Fruit fly (Drosophila melanogaster) whole organism, embryonic: Measurements from ENCODE around the gene CG31675.

Experiments
- Adf1 ChIP-seq: fragments of 200-800 bp; sonication (Bioruptor generic); IDR thresholded peaks from 2 replicates; pipeline ENCODE4 v1.3.6; 2022; ENCODE audit warnings: missing biosample characterization, missing genetic modification characterization
- B-H2 ChIP-seq: fragments of 200-800 bp; sonication (Bioruptor generic); optimal IDR thresholded peaks from 2 replicates; lab custom pipeline; 2018; ENCODE audit warnings: missing biosample characterization, mild to moderate bottlenecking, missing genetic modification characterization
- BtbVII ChIP-seq: fragments of 200-800 bp; sonication (Bioruptor generic); optimal IDR thresholded peaks from 3 replicates; lab custom pipeline; 2017; ENCODE audit warnings: missing biosample characterization, mild to moderate bottlenecking, missing genetic modification characterization
- CG10462 ChIP-seq: fragments of 200-800 bp; sonication (Bioruptor generic); optimal IDR thresholded peaks from 2 replicates; lab custom pipeline; 2016; ENCODE audit warnings: missing biosample characterization, missing genetic modification characterization
- CG10979 ChIP-seq: fragments of 200-800 bp; sonication (Bioruptor generic); optimal IDR thresholded peaks from 2 replicates; lab custom pipeline; 2018; ENCODE audit warnings: missing biosample characterization, mild to moderate bottlenecking, missing genetic modification characterization, moderate library complexity
- CG11456 ChIP-seq: fragments of 200-800 bp; sonication (Bioruptor generic); IDR thresholded peaks from 3 replicates; pipeline ENCODE4 v1.3.6; 2022; ENCODE audit warnings: missing biosample characterization, missing genetic modification characterization
- CG12236 ChIP-seq: fragments of 200-800 bp; sonication (Bioruptor generic); optimal IDR thresholded peaks from 2 replicates; lab custom pipeline; 2016; ENCODE audit warnings: missing biosample characterization, missing genetic modification characterization
- CG1233 ChIP-seq: fragments of 200-800 bp; sonication (Bioruptor generic); optimal IDR thresholded peaks from 4 replicates; lab custom pipeline; 2018; ENCODE audit warnings: missing biosample characterization, mild to moderate bottlenecking, missing genetic modification characterization
- CG15011 ChIP-seq: fragments of 200-800 bp; sonication (Bioruptor generic); optimal IDR thresholded peaks from 3 replicates; lab custom pipeline; 2018; ENCODE audit warnings: missing biosample characterization, mild to moderate bottlenecking, missing genetic modification characterization
- CG17359 ChIP-seq: fragments of 200-800 bp; sonication (Bioruptor generic); optimal IDR thresholded peaks from 3 replicates; lab custom pipeline; 2018; ENCODE audit warnings: missing biosample characterization, mild to moderate bottlenecking, missing genetic modification characterization, moderate library complexity
- CG2875 ChIP-seq: fragments of 200-800 bp; sonication (Bioruptor generic); optimal IDR thresholded peaks from 2 replicates; lab custom pipeline; 2017; ENCODE audit warnings: missing biosample characterization, mild to moderate bottlenecking, missing genetic modification characterization, missing genetic modification reagents
- CG30020 ChIP-seq: fragments of 200-800 bp; optimal IDR thresholded peaks from 2 replicates; lab custom pipeline; 2019; ENCODE audit warnings: missing biosample characterization, mild to moderate bottlenecking, missing genetic modification characterization, moderate library complexity
- CG31365 ChIP-seq: fragments of 200-800 bp; sonication (Bioruptor generic); optimal IDR thresholded peaks from 2 replicates; lab custom pipeline; 2018; ENCODE audit warnings: missing biosample characterization, mild to moderate bottlenecking, missing genetic modification characterization
- CG31388 ChIP-seq: fragments of 200-800 bp; sonication (Bioruptor generic); optimal IDR thresholded peaks from 2 replicates; lab custom pipeline; 2016; ENCODE audit warnings: missing biosample characterization, missing genetic modification characterization
- CG32532 ChIP-seq: fragments of 200-800 bp; sonication (Bioruptor generic); IDR thresholded peaks from 2 replicates; pipeline ENCODE4 v1.3.6; 2022; ENCODE audit warnings: missing biosample characterization, missing genetic modification characterization
- CG5953 ChIP-seq: fragments of 200-800 bp; sonication (Bioruptor generic); IDR thresholded peaks from 2 replicates; pipeline ENCODE4 v1.3.6; 2022; ENCODE audit warnings: missing biosample characterization, missing genetic modification characterization
- CG6272 ChIP-seq: fragments of 200-800 bp; sonication (Bioruptor generic); IDR thresholded peaks from 2 replicates; pipeline ENCODE4 v1.3.6; 2022; ENCODE audit warnings: missing biosample characterization, missing genetic modification characterization
- CG6791 ChIP-seq: fragments of 200-800 bp; sonication (Bioruptor generic); IDR thresholded peaks from 3 replicates; pipeline ENCODE4 v1.3.6; 2022; ENCODE audit warnings: missing biosample characterization, missing genetic modification characterization; ENCODE audit not compliant: partially characterized antibody
- CG8388 ChIP-seq: fragments of 200-800 bp; sonication (Bioruptor generic); optimal IDR thresholded peaks from 2 replicates; lab custom pipeline; 2019; ENCODE audit warnings: missing biosample characterization, mild to moderate bottlenecking, missing genetic modification characterization, moderate library complexity
- CG9817 ChIP-seq: fragments of 200-800 bp; sonication (Bioruptor generic); optimal IDR thresholded peaks from 2 replicates; lab custom pipeline; 2018; ENCODE audit warnings: missing biosample characterization, mild to moderate bottlenecking, missing genetic modification characterization, moderate library complexity
- Doc2 ChIP-seq: fragments of 200-800 bp; sonication (Bioruptor generic); IDR thresholded peaks from 2 replicates; pipeline ENCODE4 v1.3.6; 2022; ENCODE audit warnings: missing biosample characterization, missing genetic modification characterization
- H2.0 ChIP-seq: fragments of 200-800 bp; sonication (Bioruptor generic); IDR thresholded peaks from 2 replicates; pipeline ENCODE4 v1.3.6; 2022; ENCODE audit warnings: missing biosample characterization, missing genetic modification characterization
- HHEX ChIP-seq: fragments of 200-800 bp; sonication (Bioruptor generic); optimal IDR thresholded peaks from 3 replicates; lab custom pipeline; 2017; ENCODE audit warnings: missing biosample characterization, mild to moderate bottlenecking, missing genetic modification characterization, missing genetic modification reagents
- HmgD ChIP-seq: fragments of 200-800 bp; sonication (Bioruptor generic); optimal IDR thresholded peaks from 3 replicates; lab custom pipeline; 2016; ENCODE audit warnings: missing biosample characterization, missing genetic modification characterization
- Hr51 ChIP-seq, 2 experiments: fragments of 200-800 bp; sonication (Bioruptor generic); optimal IDR thresholded peaks; 2 replicates in 1 of 2; 3 replicates in 1 of 2; lab custom pipeline; 2016 to 2018; ENCODE audit warnings: missing biosample characterization in 2 of 2, missing genetic modification characterization in 2 of 2, mild to moderate bottlenecking in 1 of 2, moderate library complexity in 1 of 2
- Neu2 ChIP-seq: fragments of 200-800 bp; sonication (Bioruptor generic); optimal IDR thresholded peaks from 3 replicates; lab custom pipeline; 2016; ENCODE audit warnings: missing biosample characterization, missing genetic modification characterization, borderline replicate concordance
- NfI ChIP-seq: fragments of 200-800 bp; sonication (Bioruptor generic); optimal IDR thresholded peaks from 3 replicates; lab custom pipeline; 2018; ENCODE audit warnings: missing biosample characterization, mild to moderate bottlenecking, missing genetic modification characterization, moderate library complexity
- Optix ChIP-seq: fragments of 200-800 bp; sonication (Bioruptor generic); IDR thresholded peaks from 3 replicates; pipeline ENCODE4 v1.3.6; 2022; ENCODE audit warnings: missing biosample characterization, missing genetic modification characterization
- Ssrp ChIP-seq: fragments of 200-800 bp; sonication (Bioruptor generic); optimal IDR thresholded peaks from 2 replicates; lab custom pipeline; 2018; ENCODE audit warnings: missing biosample characterization, mild to moderate bottlenecking, missing genetic modification characterization, moderate library complexity
- ara ChIP-seq: fragments of 200-800 bp; sonication (Bioruptor generic); IDR thresholded peaks from 2 replicates; pipeline ENCODE4 v1.3.6; 2022; ENCODE audit warnings: missing biosample characterization, missing genetic modification characterization
- crp ChIP-seq, 2 experiments: fragments of 200-800 bp; sonication (Bioruptor generic); optimal IDR thresholded peaks; 2 replicates in 1 of 2; 3 replicates in 1 of 2; lab custom pipeline; 2017; ENCODE audit warnings: missing biosample characterization in 2 of 2, missing genetic modification characterization in 2 of 2, mild to moderate bottlenecking in 1 of 2, moderate library complexity in 1 of 2
- cwo ChIP-seq: fragments of 200-800 bp; sonication (Bioruptor generic); optimal IDR thresholded peaks from 3 replicates; lab custom pipeline; 2017; ENCODE audit warnings: missing biosample characterization, missing genetic modification characterization, mild to moderate bottlenecking, moderate library complexity, missing genetic modification reagents
- da ChIP-seq: fragments of 200-800 bp; sonication (Bioruptor generic); optimal IDR thresholded peaks from 2 replicates; lab custom pipeline; 2016; ENCODE audit warnings: missing biosample characterization, missing genetic modification characterization
- ems ChIP-seq: fragments of 200-800 bp; sonication (Bioruptor generic); optimal IDR thresholded peaks from 3 replicates; lab custom pipeline; 2016; ENCODE audit warnings: missing biosample characterization, missing genetic modification characterization
- fd96Cb ChIP-seq: fragments of 200-800 bp; sonication (Bioruptor generic); optimal IDR thresholded peaks from 2 replicates; lab custom pipeline; 2018; ENCODE audit warnings: missing biosample characterization, mild to moderate bottlenecking, missing genetic modification characterization, moderate library complexity
- gro ChIP-seq: fragments of 200-800 bp; sonication (Bioruptor generic); optimal IDR thresholded peaks from 2 replicates; lab custom pipeline; 2016; ENCODE audit warnings: missing biosample characterization, missing genetic modification characterization
- gsb-n ChIP-seq: fragments of 200-800 bp; sonication (Bioruptor generic); optimal IDR thresholded peaks from 3 replicates; lab custom pipeline; 2018; ENCODE audit warnings: missing biosample characterization, mild to moderate bottlenecking, missing genetic modification characterization
- knrl ChIP-seq: fragments of 200-800 bp; sonication (Bioruptor generic); IDR thresholded peaks from 3 replicates; pipeline ENCODE4 v1.3.6; 2022; ENCODE audit warnings: missing biosample characterization, missing genetic modification characterization; ENCODE audit not compliant: partially characterized antibody
- nmo ChIP-seq: fragments of 200-800 bp; sonication (Bioruptor generic); optimal IDR thresholded peaks from 2 replicates; lab custom pipeline; 2018; ENCODE audit warnings: missing biosample characterization, mild to moderate bottlenecking, missing genetic modification characterization, moderate library complexity
- phol ChIP-seq: fragments of 200-800 bp; sonication (Bioruptor generic); optimal IDR thresholded peaks from 3 replicates; lab custom pipeline; 2018; ENCODE audit warnings: missing biosample characterization, mild to moderate bottlenecking, missing genetic modification characterization, moderate library complexity
- slp2 ChIP-seq: fragments of 200-800 bp; sonication (Bioruptor generic); optimal IDR thresholded peaks from 2 replicates; lab custom pipeline; 2016; ENCODE audit warnings: missing biosample characterization, missing genetic modification characterization
- sna ChIP-seq: fragments of 200-800 bp; sonication (Bioruptor generic); IDR thresholded peaks from 2 replicates; pipeline ENCODE4 v1.3.6; 2022; ENCODE audit warnings: missing biosample characterization, missing genetic modification characterization; ENCODE audit not compliant: partially characterized antibody
- tgo ChIP-seq: fragments of 200-800 bp; sonication (Bioruptor generic); IDR thresholded peaks from 3 replicates; pipeline ENCODE4 v1.3.6; 2022; ENCODE audit warnings: missing biosample characterization, missing genetic modification characterization
- tx ChIP-seq: fragments of 200-800 bp; sonication (Bioruptor generic); optimal IDR thresholded peaks from 2 replicates; lab custom pipeline; 2016; ENCODE audit warnings: missing biosample characterization, missing genetic modification characterization
- wdn ChIP-seq: fragments of 200-800 bp; sonication (Bioruptor generic); IDR thresholded peaks from 2 replicates; pipeline ENCODE4 v1.3.6; 2022; ENCODE audit warnings: missing biosample characterization, missing genetic modification characterization
- zen ChIP-seq: fragments of 200-800 bp; sonication (Bioruptor generic); optimal IDR thresholded peaks from 3 replicates; lab custom pipeline; 2018; ENCODE audit warnings: missing biosample characterization, mild to moderate bottlenecking, missing genetic modification characterization, moderate library complexity
- zfh1 ChIP-seq: fragments of 200-800 bp; sonication (Bioruptor generic); IDR thresholded peaks from 3 replicates; pipeline ENCODE4 v1.3.6; 2022; ENCODE audit warnings: missing biosample characterization, missing genetic modification characterization

The CG31675 gene

DNA sequence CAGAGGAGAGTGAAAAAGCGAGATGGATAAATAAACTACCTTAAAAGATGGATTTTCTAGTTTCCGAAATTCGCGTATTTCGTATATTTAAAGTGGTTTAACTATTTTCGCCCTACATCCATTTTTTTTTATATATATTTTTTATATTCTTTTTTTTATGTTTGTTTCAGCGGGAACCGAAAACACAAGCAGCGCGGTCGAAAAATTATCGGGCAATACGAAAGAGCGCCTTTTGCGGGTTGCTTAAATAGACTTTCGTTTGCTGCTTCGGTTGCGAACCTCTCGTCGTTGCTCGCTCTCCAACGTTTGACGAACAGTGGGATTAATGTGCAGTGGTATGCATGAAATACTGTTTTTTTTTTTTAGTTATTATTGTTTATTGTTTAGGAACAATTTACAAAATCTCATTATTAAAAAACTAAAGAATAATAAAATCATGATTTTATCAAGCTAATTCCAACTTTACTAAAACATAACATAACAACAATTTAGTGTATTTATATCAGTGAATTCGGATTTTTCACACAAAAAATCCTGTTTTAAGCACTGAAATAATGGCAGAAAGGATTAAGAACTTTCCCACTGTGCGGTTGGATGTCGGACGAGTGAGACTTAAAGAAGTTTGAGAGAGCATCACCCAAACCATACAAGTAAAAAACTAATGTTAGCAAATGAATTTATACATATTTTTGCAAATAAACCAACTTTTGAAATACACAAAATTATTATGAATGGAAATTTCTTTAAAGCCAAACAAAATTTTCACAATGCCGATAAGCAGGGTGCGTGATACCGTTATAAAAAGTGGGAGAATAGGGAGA, 49.9 kb downstream of the CG31675 start (continued):
- TF ChIP-seq Adf1 (GFP tag; lab: Robert Waterston, UW): no peak
- TF ChIP-seq HHEX (GFP tag; lab: Kevin White, UChicago): peak; percentile 94
- TF ChIP-seq zfh1 (GFP tag; lab: Robert Waterston, UW): peak; percentile 55; the same call in 2 of the 3 replicates
- peak in 1 of 2 experiments; percentile 10 for TF ChIP-seq crp (GFP tag; optimal IDR thresholded peaks at IDR 0.05; lab: Kevin White, UChicago)
- peak; percentile 49; the same call in 2 of the 3 replicates for TF ChIP-seq tgo (GFP tag; lab: Robert Waterston, UW)
- peak; percentile 93 for TF ChIP-seq fd96Cb (tag; lab: Kevin White, UChicago)
- TF ChIP-seq sna: no peak
- TF ChIP-seq slp2: no peak
- peak; percentile 66 for TF ChIP-seq Doc2 (GFP tag; lab: Robert Waterston, UW)
- TF ChIP-seq Ssrp: peak; percentile 80
- peak; percentile 91 for TF ChIP-seq CG32532 (GFP tag; lab: Robert Waterston, UW)
- TF ChIP-seq knrl (GFP tag; lab: Robert Waterston, UW): no peak
- TF ChIP-seq CG30020 (tag; lab: Kevin White, UChicago): peak; percentile 50
- TF ChIP-seq CG11456 (GFP tag; lab: Robert Waterston, UW): peak; percentile 68; the same call in 2 of the 3 replicates
- TF ChIP-seq gro (GFP tag; lab: Kevin White, UChicago): no peak
- TF ChIP-seq Optix (GFP tag; lab: Robert Waterston, UW): 0 out of 3 replicates have a peak, but pooled peaks have one; percentile 16
- peak; percentile 58 for TF ChIP-seq NfI
- no peak for TF ChIP-seq H2.0 (GFP tag; lab: Robert Waterston, UW)
- peak; percentile 14 for TF ChIP-seq CG31388 (GFP tag; lab: Kevin White, UChicago)
- peak; percentile 38 for TF ChIP-seq CG31365
- no peak for TF ChIP-seq ems (GFP tag; lab: Kevin White, UChicago)
- TF ChIP-seq Hr51 (GFP tag; optimal IDR thresholded peaks at IDR 0.05; lab: Kevin White, UChicago): peak in 1 of 2 experiments; percentile 86
- TF ChIP-seq CG15011 (GFP tag; lab: Kevin White, UChicago): peak; percentile 94
- TF ChIP-seq CG2875 (GFP tag; lab: Kevin White, UChicago): no peak
- TF ChIP-seq B-H2: no peak
- no peak for TF ChIP-seq ara (GFP tag; lab: Robert Waterston, UW)
- TF ChIP-seq CG9817 (tag; lab: Kevin White, UChicago): peak; percentile 55
- peak; percentile 84 for TF ChIP-seq nmo (GFP tag; lab: Kevin White, UChicago)
- TF ChIP-seq CG8388 (GFP tag; lab: Kevin White, UChicago): peak; percentile 71
- peak; percentile 96 for TF ChIP-seq BtbVII
- peak; percentile 95 for TF ChIP-seq CG1233 (GFP tag; lab: Kevin White, UChicago)
- TF ChIP-seq Neu2 (GFP tag; lab: Kevin White, UChicago): no peak
- TF ChIP-seq phol (tag; lab: Kevin White, UChicago): peak; percentile 96
- TF ChIP-seq da: no peak
- peak; percentile 81 for TF ChIP-seq CG6272
- TF ChIP-seq gsb-n: peak; percentile 66
- TF ChIP-seq HmgD (GFP tag; lab: Kevin White, UChicago): no peak
- peak; percentile 90 for TF ChIP-seq CG10979 (tag; lab: Kevin White, UChicago)
- TF ChIP-seq CG10462: peak; percentile 48
- TF ChIP-seq CG12236 (GFP tag; lab: Kevin White, UChicago): peak; percentile 12
- no peak for TF ChIP-seq wdn (GFP tag; lab: Robert Waterston, UW)
- TF ChIP-seq tx (GFP tag; lab: Kevin White, UChicago): no peak
- no peak for TF ChIP-seq CG6791 (GFP tag; lab: Robert Waterston, UW)
- TF ChIP-seq zen (tag; lab: Kevin White, UChicago): peak; percentile 90
- no peak for TF ChIP-seq CG5953
- TF ChIP-seq cwo (GFP tag; lab: Kevin White, UChicago): peak; percentile 91
- TF ChIP-seq CG17359 (tag; lab: Kevin White, UChicago): peak; percentile 94
